Worm (Caenorhabditis elegans) whole organism, late embryonic: ENCODE results near the gene srbc-13.

Source experiments
- F13H6.1 ChIP-seq: sonication (generic microtip); optimal IDR thresholded peaks from 2 replicates; lab custom pipeline; 2016; ENCODE audit warnings: missing genetic modification characterization, missing compliant biosample characterization
- K09A11.1 ChIP-seq: sonication (generic microtip); optimal IDR thresholded peaks from 2 replicates; lab custom pipeline; 2017; ENCODE audit warnings: antibody characterized with exemption, mild to moderate bottlenecking, missing genetic modification characterization, missing compliant biosample characterization; ENCODE audit not compliant: insufficient read depth
- ama-1 ChIP-seq: fragments of 150-350 bp; optimal IDR thresholded peaks from 2 replicates; lab custom pipeline; 2014
- ceh-30 ChIP-seq: fragments of 150-350 bp; optimal IDR thresholded peaks from 2 replicates; lab custom pipeline; 2014; ENCODE audit warnings: missing biosample characterization, missing genetic modification characterization
- fkh-10 ChIP-seq: fragments of 150-350 bp; optimal IDR thresholded peaks from 2 replicates; lab custom pipeline; 2014; ENCODE audit warnings: missing biosample characterization, missing genetic modification reagents, missing genetic modification characterization
- nhr-11 ChIP-seq: fragments of 150-350 bp; optimal IDR thresholded peaks from 2 replicates; lab custom pipeline; 2014; ENCODE audit warnings: missing biosample characterization, missing genetic modification characterization
- nhr-232 ChIP-seq: sonication (generic microtip); optimal IDR thresholded peaks from 2 replicates; lab custom pipeline; 2016; ENCODE audit warnings: missing genetic modification characterization, missing compliant biosample characterization
- pat-9 ChIP-seq: fragments of 200-800 bp; sonication (Bioruptor generic); optimal IDR thresholded peaks from 2 replicates; lab custom pipeline; 2018; ENCODE audit warnings: mild to moderate bottlenecking, missing genetic modification characterization, moderate library complexity, missing compliant biosample characterization
- pha-4 ChIP-seq: fragments of 150-350 bp; optimal IDR thresholded peaks from 2 replicates; lab custom pipeline; 2018; ENCODE audit warnings: missing biosample characterization, missing genetic modification reagents, missing genetic modification characterization
- tbx-7 ChIP-seq: sonication (generic microtip); optimal IDR thresholded peaks from 2 replicates; lab custom pipeline; 2016; ENCODE audit warnings: missing genotype, missing genetic modification characterization, missing compliant biosample characterization
- unc-3 ChIP-seq, 2 experiments: fragments of 200-800 bp in 1 of 2; sonication (Bioruptor generic) in 1 of 2; sonication (generic microtip) in 1 of 2; conservative IDR thresholded peaks in 1 of 2; optimal IDR thresholded peaks in 1 of 2; 2 replicates each; pipeline versions ENCODE4 v1.3.6 to Lab custom; 2016 to 2022; ENCODE audit warnings: missing compliant biosample characterization in 2 of 2, missing genetic modification characterization in 2 of 2, missing genetic modification reagents in 1 of 2
- unc-55 ChIP-seq: sonication (generic microtip); optimal IDR thresholded peaks from 2 replicates; lab custom pipeline; 2017; ENCODE audit warnings: missing biosample characterization, missing genetic modification reagents, missing genetic modification characterization

ce11 chrV:871029-871428 is 23.4 kb downstream of the srbc-13 start, which contains the start of gene T02B11.4:
- TF ChIP-seq tbx-7 (tag; lab: Kevin White, UChicago), result no peak
- TF ChIP-seq ceh-30, result no peak
- no peak for TF ChIP-seq pha-4
- no peak for TF ChIP-seq fkh-10 (GFP tag; lab: Kevin White, UChicago)
- no peak for TF ChIP-seq F13H6.1 (tag; lab: Kevin White, UChicago)
- TF ChIP-seq ama-1 (lab: Kevin White, UChicago), result no peak
- TF ChIP-seq nhr-11, result no peak
- TF ChIP-seq K09A11.1 (tag; lab: Kevin White, UChicago), result no peak
- TF ChIP-seq nhr-232 (tag; lab: Kevin White, UChicago), result no peak
- no peak for TF ChIP-seq unc-3 (GFP tag; conservative IDR thresholded peaks at IDR 0.05; lab: Robert Waterston, UW)
- no peak for TF ChIP-seq unc-3 (tag; optimal IDR thresholded peaks at IDR 0.05; lab: Kevin White, UChicago)
- TF ChIP-seq unc-55 (GFP tag; lab: Kevin White, UChicago), result no peak
- TF ChIP-seq pat-9 (tag; lab: Kevin White, UChicago), result no peak
